Worm (Caenorhabditis elegans) whole organism, mixed stage, embryonic: Measurements from ENCODE around the gene zip-2.

Experiments used
- M03D4.4 ChIP-seq: sonication (generic microtip); optimal IDR thresholded peaks from 2 replicates; lab custom pipeline; 2017; ENCODE audit warnings: mild to moderate bottlenecking, missing genetic modification characterization, missing compliant biosample characterization
- blmp-1 ChIP-seq: fragments of 150-350 bp; optimal IDR thresholded peaks from 2 replicates; lab custom pipeline; 2014; ENCODE audit warnings: missing biosample characterization, missing genetic modification characterization
- ceh-39 ChIP-seq: fragments of 150-350 bp; optimal IDR thresholded peaks from 2 replicates; lab custom pipeline; 2014; ENCODE audit warnings: missing biosample characterization, missing genetic modification characterization
- ceh-43 ChIP-seq: fragments of 200-800 bp; sonication (Bioruptor generic); optimal IDR thresholded peaks from 2 replicates; lab custom pipeline; 2018; ENCODE audit warnings: mild to moderate bottlenecking, missing genetic modification characterization, moderate library complexity, missing compliant biosample characterization
- ceh-83 ChIP-seq: fragments of 200-800 bp; sonication (Bioruptor generic); optimal IDR thresholded peaks from 2 replicates; lab custom pipeline; 2018; ENCODE audit warnings: mild to moderate bottlenecking, missing genetic modification characterization, missing compliant biosample characterization
- ces-1 ChIP-seq: fragments of 150-350 bp; optimal IDR thresholded peaks from 2 replicates; lab custom pipeline; 2014; ENCODE audit warnings: missing biosample characterization, missing genetic modification reagents, missing genetic modification characterization
- cnd-1 ChIP-seq: fragments of 200-800 bp; sonication (Bioruptor generic); optimal IDR thresholded peaks from 2 replicates; lab custom pipeline; 2018; ENCODE audit warnings: mild to moderate bottlenecking, missing genetic modification characterization, missing compliant biosample characterization
- drap-1 ChIP-seq: fragments of 200-800 bp; sonication (Bioruptor generic); optimal IDR thresholded peaks from 3 replicates; lab custom pipeline; 2018; ENCODE audit warnings: mild to moderate bottlenecking, missing genetic modification characterization, missing compliant biosample characterization
- elt-1 ChIP-seq: sonication (generic microtip); optimal IDR thresholded peaks from 2 replicates; lab custom pipeline; 2017; ENCODE audit warnings: missing genetic modification characterization, mild to moderate bottlenecking, missing compliant biosample characterization, antibody characterized with exemption, moderate library complexity, borderline replicate concordance; ENCODE audit not compliant: insufficient read depth
- elt-3 ChIP-seq: fragments of 150-350 bp; optimal IDR thresholded peaks from 2 replicates; lab custom pipeline; 2014; ENCODE audit warnings: missing biosample characterization, missing genetic modification characterization
- flh-1 ChIP-seq: fragments of 200-800 bp; sonication (Bioruptor generic); optimal IDR thresholded peaks from 2 replicates; lab custom pipeline; 2018; ENCODE audit warnings: mild to moderate bottlenecking, missing genetic modification characterization, moderate library complexity, missing compliant biosample characterization
- ham-2 ChIP-seq: fragments of 200-800 bp; sonication (Bioruptor generic); optimal IDR thresholded peaks from 2 replicates; lab custom pipeline; 2018; ENCODE audit warnings: mild to moderate bottlenecking, missing genetic modification characterization, missing compliant biosample characterization
- hlh-1 ChIP-seq: fragments of 150-350 bp; optimal IDR thresholded peaks from 2 replicates; lab custom pipeline; 2014; ENCODE audit warnings: missing biosample characterization, missing genetic modification reagents, missing genetic modification characterization
- lin-13 ChIP-seq: fragments of 150-350 bp; optimal IDR thresholded peaks from 2 replicates; lab custom pipeline; 2014; ENCODE audit warnings: missing biosample characterization, missing genetic modification characterization
- lin-32 ChIP-seq: fragments of 200-800 bp; sonication (Bioruptor generic); optimal IDR thresholded peaks from 2 replicates; lab custom pipeline; 2018; ENCODE audit warnings: mild to moderate bottlenecking, missing genetic modification characterization, missing compliant biosample characterization
- lsy-2 ChIP-seq: fragments of 150-350 bp; optimal IDR thresholded peaks from 2 replicates; lab custom pipeline; 2014; ENCODE audit warnings: missing biosample characterization, missing genetic modification characterization
- mep-1 ChIP-seq: fragments of 150-350 bp; optimal IDR thresholded peaks from 2 replicates; lab custom pipeline; 2017; ENCODE audit warnings: missing biosample characterization, missing genetic modification reagents, missing genetic modification characterization, inconsistent platforms
- mls-2 ChIP-seq: sonication (generic microtip); optimal IDR thresholded peaks from 2 replicates; lab custom pipeline; 2016; ENCODE audit warnings: mild to moderate bottlenecking, missing genetic modification characterization, moderate library complexity, missing compliant biosample characterization
- nhr-12 ChIP-seq: fragments of 150-350 bp; optimal IDR thresholded peaks from 2 replicates; lab custom pipeline; 2014; ENCODE audit warnings: missing biosample characterization, missing genetic modification characterization
- nhr-2 ChIP-seq: fragments of 150-350 bp; optimal IDR thresholded peaks from 2 replicates; lab custom pipeline; 2014; ENCODE audit warnings: missing biosample characterization, missing genetic modification characterization
- nhr-237 ChIP-seq: fragments of 150-350 bp; optimal IDR thresholded peaks from 2 replicates; lab custom pipeline; 2014; ENCODE audit warnings: missing biosample characterization, missing genetic modification characterization
- nhr-28 ChIP-seq: fragments of 150-350 bp; optimal IDR thresholded peaks from 2 replicates; lab custom pipeline; 2014; ENCODE audit warnings: missing biosample characterization, missing genetic modification characterization
- nhr-76 ChIP-seq: sonication (generic microtip); optimal IDR thresholded peaks from 2 replicates; lab custom pipeline; 2017; ENCODE audit warnings: missing biosample characterization, missing genetic modification characterization
- pha-4 ChIP-seq: fragments of 150-350 bp; optimal IDR thresholded peaks from 2 replicates; lab custom pipeline; 2018; ENCODE audit warnings: missing biosample characterization, missing genetic modification reagents, missing genetic modification characterization
- sptf-1 ChIP-seq: sonication (generic microtip); optimal IDR thresholded peaks from 2 replicates; lab custom pipeline; 2017; ENCODE audit warnings: mild to moderate bottlenecking, missing genetic modification characterization, moderate library complexity, missing compliant biosample characterization
- tbx-8 ChIP-seq: fragments of 200-800 bp; sonication (Bioruptor generic); optimal IDR thresholded peaks from 2 replicates; lab custom pipeline; 2018; ENCODE audit warnings: mild to moderate bottlenecking, missing genetic modification characterization, moderate library complexity, missing compliant biosample characterization
- unc-120 ChIP-seq: sonication (generic microtip); optimal IDR thresholded peaks from 2 replicates; lab custom pipeline; 2017; ENCODE audit warnings: missing genetic modification characterization, missing compliant biosample characterization; ENCODE audit not compliant: poor library complexity, severe bottlenecking
- unc-62 ChIP-seq: fragments of 150-350 bp; optimal IDR thresholded peaks from 2 replicates; lab custom pipeline; 2014; ENCODE audit warnings: missing biosample characterization, missing genetic modification reagents, missing genetic modification characterization
- zip-8 ChIP-seq: fragments of 150-350 bp; optimal IDR thresholded peaks from 2 replicates; lab custom pipeline; 2014; ENCODE audit warnings: missing biosample characterization, missing genetic modification characterization

The zip-2 gene

DNA sequence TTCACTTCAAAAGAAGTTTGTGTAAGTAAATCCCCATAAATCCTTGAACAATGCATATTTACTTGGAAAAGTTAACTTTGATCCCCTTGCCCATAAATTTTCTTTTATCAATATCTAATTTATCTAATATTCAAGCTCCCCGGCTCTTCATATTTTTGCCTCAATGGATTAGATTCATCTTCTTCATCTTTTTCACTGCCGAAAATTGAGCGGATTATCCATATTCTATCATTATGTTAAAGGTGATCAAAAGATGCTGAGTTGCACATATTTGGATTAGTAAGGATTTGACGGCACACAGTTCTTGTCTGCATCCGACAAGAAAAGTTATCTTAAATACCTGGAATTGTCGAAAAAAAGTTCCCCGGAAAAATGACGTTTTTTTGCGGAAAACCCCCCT is 42.2 kb upstream of the zip-2 start:
- no peak for TF ChIP-seq elt-3
- TF ChIP-seq mls-2 (tag; lab: Kevin White, UChicago) = no peak
- TF ChIP-seq lin-13 (tag; lab: Kevin White, UChicago) = no peak
- no peak for TF ChIP-seq ceh-43 (GFP tag; lab: Kevin White, UChicago)
- TF ChIP-seq M03D4.4 (tag; lab: Kevin White, UChicago) = no peak
- no peak for TF ChIP-seq nhr-2 (tag; lab: Kevin White, UChicago)
- no peak for TF ChIP-seq ham-2 (GFP tag; lab: Kevin White, UChicago)
- no peak for TF ChIP-seq nhr-76 (tag; lab: Kevin White, UChicago)
- TF ChIP-seq nhr-237 (tag; lab: Kevin White, UChicago) = no peak
- TF ChIP-seq cnd-1 (tag; lab: Kevin White, UChicago) = no peak
- TF ChIP-seq elt-1 (tag; lab: Kevin White, UChicago) = no peak
- TF ChIP-seq flh-1 (GFP tag; lab: Kevin White, UChicago) = no peak
- TF ChIP-seq unc-62 = no peak
- TF ChIP-seq nhr-12 (tag; lab: Kevin White, UChicago) = no peak

DNA sequence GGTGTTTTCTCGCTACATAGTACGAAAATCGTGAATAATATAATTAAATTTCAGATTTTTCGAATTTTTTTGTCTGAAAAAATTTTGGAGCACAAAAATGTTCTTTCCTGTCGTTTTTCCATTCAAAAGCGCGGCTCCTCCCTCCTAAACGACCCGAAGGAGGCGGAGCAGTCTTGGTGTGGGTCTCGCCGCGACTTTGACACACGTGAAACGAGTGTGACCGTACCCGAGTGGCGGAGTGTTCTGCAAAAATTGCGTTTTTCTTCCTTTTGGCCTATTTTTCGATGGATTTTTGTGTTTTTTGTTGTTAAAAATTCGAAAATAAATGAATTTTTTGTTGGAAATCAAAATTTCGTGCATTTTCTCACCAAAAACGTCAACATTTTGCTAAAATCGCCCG is 39.2 kb upstream of the zip-2 start, which contains the start of gene snt-2:
snt-2 (minus strand) TSS at position 139 of the 400 bp plus-strand sequence.
- no peak for TF ChIP-seq unc-120 (tag; lab: Kevin White, UChicago)
- TF ChIP-seq ham-2 (GFP tag; lab: Kevin White, UChicago) = no peak
- TF ChIP-seq elt-1 (tag; lab: Kevin White, UChicago) = no peak
- peak; percentile 27 for TF ChIP-seq ces-1
- peak; percentile 24 for TF ChIP-seq ceh-39 (tag; lab: Kevin White, UChicago)
- peak; percentile 60 for TF ChIP-seq pha-4 (tag; lab: Kevin White, UChicago)
- peak; percentile 97 for TF ChIP-seq lsy-2 (tag; lab: Kevin White, UChicago)
- no peak for TF ChIP-seq lin-32 (GFP tag; lab: Kevin White, UChicago)
- TF ChIP-seq hlh-1 (tag; lab: Kevin White, UChicago) = peak; percentile 42
- peak; percentile 71 for TF ChIP-seq mep-1
- TF ChIP-seq nhr-237 (tag; lab: Kevin White, UChicago) = peak; percentile 60
- TF ChIP-seq lin-13 (tag; lab: Kevin White, UChicago) = peak; percentile 60
- TF ChIP-seq mls-2 (tag; lab: Kevin White, UChicago) = no peak

DNA sequence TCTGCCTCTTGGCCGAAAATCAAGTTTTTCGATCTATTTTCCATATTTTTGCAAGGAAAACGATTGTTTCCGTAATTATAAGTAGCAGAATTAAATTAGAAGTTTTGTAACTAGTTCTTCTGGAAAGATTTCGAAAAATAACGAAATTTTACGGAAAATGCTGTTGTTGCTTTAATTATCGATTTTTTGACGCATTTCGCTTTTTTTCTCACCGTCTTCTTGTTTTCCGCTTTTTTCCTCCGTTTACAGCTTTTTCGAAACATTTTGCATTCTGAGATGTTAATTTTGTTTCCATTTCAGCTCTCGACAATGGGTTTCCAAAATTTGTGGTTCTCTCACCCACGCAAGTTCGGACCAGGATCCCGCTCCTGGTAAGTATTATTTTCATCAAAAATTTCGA is 38.8 kb upstream of the zip-2 start, which contains the start of gene rps-29:
rps-29 (plus strand) TSS at position 301 of the 400 bp plus-strand sequence.
- TF ChIP-seq blmp-1 (tag; lab: Kevin White, UChicago) (no peak), mls-2 (tag; lab: Kevin White, UChicago) (no peak), nhr-76 (tag; lab: Kevin White, UChicago) (no peak), ceh-39 (tag; lab: Kevin White, UChicago) (no peak), nhr-2 (tag; lab: Kevin White, UChicago) (no peak), nhr-237 (tag; lab: Kevin White, UChicago) (no peak), unc-120 (tag; lab: Kevin White, UChicago) (no peak), sptf-1 (tag; lab: Kevin White, UChicago) (no peak), elt-3 (no peak), ham-2 (GFP tag; lab: Kevin White, UChicago) (no peak)

DNA sequence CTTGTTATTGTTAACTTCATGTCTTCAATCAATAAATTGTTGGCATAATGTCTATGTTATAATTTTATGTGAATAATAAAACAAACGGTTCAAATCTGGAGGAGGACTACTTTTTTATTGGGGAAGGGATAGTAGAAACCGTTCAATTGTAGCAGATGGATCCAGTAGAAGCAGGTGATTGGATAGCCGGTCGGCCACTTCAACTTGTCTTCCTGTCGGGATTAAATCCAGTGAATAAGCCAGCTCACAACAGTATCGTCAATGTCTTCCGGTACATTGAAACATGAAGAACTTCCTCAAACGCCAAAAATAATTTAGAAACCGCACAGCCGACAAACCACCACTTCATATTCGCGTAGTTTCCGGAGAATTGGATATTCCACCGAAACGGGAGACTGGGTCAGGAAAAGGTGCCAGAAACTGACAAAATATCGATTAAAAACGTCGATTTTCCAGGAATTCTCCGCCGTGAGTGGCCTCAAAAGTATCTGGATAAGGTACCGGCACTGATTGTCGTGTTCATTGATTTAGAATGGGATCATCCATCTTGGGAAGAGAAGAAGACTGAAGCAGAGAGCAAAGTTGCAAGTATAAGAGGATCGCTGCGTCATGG is 37.7 kb upstream of the zip-2 start, which contains the start of gene trpp-11:
trpp-11 (plus strand) TSS at position 153 of the 613 bp plus-strand sequence.
- no peak for TF ChIP-seq pha-4 (tag; lab: Kevin White, UChicago)
- no peak for TF ChIP-seq lsy-2 (tag; lab: Kevin White, UChicago)
- no peak for TF ChIP-seq nhr-2 (tag; lab: Kevin White, UChicago)
- no peak for TF ChIP-seq ces-1
- TF ChIP-seq mep-1 = no peak
- TF ChIP-seq nhr-12 (tag; lab: Kevin White, UChicago) = no peak
- TF ChIP-seq zip-8 = no peak
- no peak for TF ChIP-seq drap-1 (GFP tag; lab: Kevin White, UChicago)

DNA sequence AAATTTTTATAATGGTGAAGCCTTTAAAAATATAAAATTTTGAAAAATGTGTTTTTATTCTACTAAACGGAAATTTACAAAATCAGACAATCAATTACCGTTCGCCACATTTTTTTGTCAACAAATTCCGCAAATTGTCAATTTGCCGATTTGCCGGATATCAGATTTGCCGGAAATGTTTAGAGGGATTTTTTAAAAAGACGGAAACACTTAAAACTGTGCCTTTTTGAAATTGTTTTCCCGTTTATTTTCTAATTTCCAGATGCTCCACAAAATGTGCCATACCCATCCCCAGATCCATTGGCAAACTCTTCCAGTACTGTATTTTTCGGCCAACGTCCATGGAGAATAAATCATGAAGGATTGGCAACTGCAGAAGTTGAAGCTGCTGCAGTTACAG is 35.3 kb upstream of the zip-2 start:
- TF ChIP-seq ceh-39 (tag; lab: Kevin White, UChicago) = no peak
- TF ChIP-seq nhr-12 (tag; lab: Kevin White, UChicago) = no peak
- no peak for TF ChIP-seq nhr-28 (tag; lab: Kevin White, UChicago)
- no peak for TF ChIP-seq cnd-1 (tag; lab: Kevin White, UChicago)
- TF ChIP-seq ces-1 = no peak
- no peak for TF ChIP-seq blmp-1 (tag; lab: Kevin White, UChicago)
- TF ChIP-seq nhr-2 (tag; lab: Kevin White, UChicago) = no peak
- TF ChIP-seq ceh-83 (GFP tag; lab: Kevin White, UChicago) = no peak
- TF ChIP-seq tbx-8 (GFP tag; lab: Kevin White, UChicago) = no peak
